Worm (Caenorhabditis elegans) whole organism, L3 larva: ENCODE results near the gene asp-19.

Experiments
- mml-1 ChIP-seq: fragments of 150-350 bp; sonication (generic microtip); optimal IDR thresholded peaks from 3 replicates; lab custom pipeline; 2014; ENCODE audit warnings: missing biosample characterization, missing genetic modification characterization
- nhr-28 ChIP-seq: fragments of 150-350 bp; optimal IDR thresholded peaks from 2 replicates; lab custom pipeline; 2014; ENCODE audit warnings: missing biosample characterization, missing genetic modification characterization
- nhr-67 ChIP-seq: fragments of 150-350 bp; optimal IDR thresholded peaks from 2 replicates; lab custom pipeline; 2014; ENCODE audit warnings: missing biosample characterization, missing genetic modification characterization
- nhr-77 ChIP-seq: fragments of 150-350 bp; optimal IDR thresholded peaks from 2 replicates; lab custom pipeline; 2014; ENCODE audit warnings: missing biosample characterization, missing genetic modification characterization

ce11 chrV:18711362-18711761 lies 17.8 kb downstream of the asp-19 start:
- TF ChIP-seq mml-1 (tag; lab: Kevin White, UChicago) (no peak), nhr-67 (tag; lab: Kevin White, UChicago) (no peak), nhr-77 (tag; lab: Kevin White, UChicago) (no peak), nhr-28 (tag; lab: Kevin White, UChicago) (no peak)
